Fruit fly (Drosophila melanogaster) whole organism, embryonic: ENCODE measurements around the gene CG32137.
A peak's percentile ranks its signal among the peaks of the same experiment; 100 is the strongest.

Source experiments
- BtbVII ChIP-seq: fragments of 200-800 bp; sonication (Bioruptor generic); optimal IDR thresholded peaks from 3 replicates; lab custom pipeline; 2017; ENCODE audit warnings: missing biosample characterization, mild to moderate bottlenecking, missing genetic modification characterization
- CG10321 ChIP-seq: fragments of 200-800 bp; sonication (Bioruptor generic); IDR thresholded peaks from 2 replicates; pipeline ENCODE4 v1.3.6; 2022; ENCODE audit warnings: missing biosample characterization, missing genetic modification characterization
- CG10654 ChIP-seq: fragments of 200-800 bp; sonication (Bioruptor generic); optimal IDR thresholded peaks from 2 replicates; lab custom pipeline; 2016; ENCODE audit warnings: missing biosample characterization, missing genetic modification characterization
- CG11504 ChIP-seq: fragments of 200-800 bp; sonication (Bioruptor generic); optimal IDR thresholded peaks from 3 replicates; lab custom pipeline; 2019; ENCODE audit warnings: missing biosample characterization, mild to moderate bottlenecking, missing genetic modification characterization, moderate library complexity
- CG11723 ChIP-seq: fragments of 200-800 bp; sonication (Bioruptor generic); optimal IDR thresholded peaks from 2 replicates; lab custom pipeline; 2017; ENCODE audit warnings: missing biosample characterization, mild to moderate bottlenecking, missing genetic modification characterization
- CG12299 ChIP-seq: fragments of 200-800 bp; sonication (Bioruptor generic); optimal IDR thresholded peaks from 2 replicates; lab custom pipeline; 2018; ENCODE audit warnings: missing biosample characterization, mild to moderate bottlenecking, missing genetic modification characterization
- CG17186 ChIP-seq: fragments of 200-800 bp; sonication (Bioruptor generic); optimal IDR thresholded peaks from 3 replicates; lab custom pipeline; 2017; ENCODE audit warnings: missing biosample characterization, missing genetic modification reagents, missing genetic modification characterization
- CG17829 ChIP-seq: fragments of 200-800 bp; optimal IDR thresholded peaks from 2 replicates; lab custom pipeline; 2019; ENCODE audit warnings: missing biosample characterization, mild to moderate bottlenecking, missing genetic modification characterization, moderate library complexity
- CG32532 ChIP-seq: fragments of 200-800 bp; sonication (Bioruptor generic); IDR thresholded peaks from 2 replicates; pipeline ENCODE4 v1.3.6; 2022; ENCODE audit warnings: missing biosample characterization, missing genetic modification characterization
- CG3847 ChIP-seq: fragments of 200-800 bp; sonication (Bioruptor generic); IDR thresholded peaks from 2 replicates; pipeline ENCODE4 v1.3.6; 2022; ENCODE audit warnings: missing biosample characterization, missing genetic modification characterization
- CG7556 ChIP-seq: fragments of 200-800 bp; sonication (Bioruptor generic); optimal IDR thresholded peaks from 2 replicates; lab custom pipeline; 2017; ENCODE audit warnings: missing biosample characterization, mild to moderate bottlenecking, missing genetic modification characterization
- CG8478 ChIP-seq: fragments of >200 bp; optimal IDR thresholded peaks from 2 replicates; lab custom pipeline; 2018
- CG8765 ChIP-seq: fragments of 200-800 bp; sonication (Bioruptor generic); IDR thresholded peaks from 2 replicates; pipeline ENCODE4 v1.3.6; 2022; ENCODE audit warnings: missing biosample characterization, missing genetic modification characterization
- CG9437 ChIP-seq: fragments of 200-800 bp; sonication (Bioruptor generic); optimal IDR thresholded peaks from 2 replicates; lab custom pipeline; 2018; ENCODE audit warnings: missing biosample characterization, mild to moderate bottlenecking, missing genetic modification characterization
- CrebB ChIP-seq: fragments of 200-800 bp; sonication (Bioruptor generic); optimal IDR thresholded peaks from 3 replicates; lab custom pipeline; 2018; ENCODE audit warnings: missing biosample characterization, mild to moderate bottlenecking, missing genetic modification characterization
- D19B ChIP-seq: fragments of 200-800 bp; sonication (Bioruptor generic); optimal IDR thresholded peaks from 2 replicates; lab custom pipeline; 2017; ENCODE audit warnings: missing biosample characterization, mild to moderate bottlenecking, missing genetic modification characterization
- Dad ChIP-seq: fragments of 200-800 bp; sonication (Bioruptor generic); optimal IDR thresholded peaks from 3 replicates; lab custom pipeline; 2016; ENCODE audit warnings: missing biosample characterization, missing genetic modification characterization
- Dip2 ChIP-seq: fragments of 200-800 bp; sonication (Bioruptor generic); IDR thresholded peaks from 2 replicates; pipeline ENCODE4 v1.3.6; 2022; ENCODE audit warnings: missing biosample characterization, missing genetic modification characterization
- Dll ChIP-seq: fragments of 200-800 bp; sonication (Bioruptor generic); IDR thresholded peaks from 4 replicates; pipeline ENCODE4 v1.3.6; 2022; ENCODE audit warnings: missing biosample characterization, missing genetic modification characterization; ENCODE audit not compliant: partially characterized antibody
- Dp ChIP-seq: fragments of 200-800 bp; sonication (Bioruptor generic); optimal IDR thresholded peaks from 2 replicates; lab custom pipeline; 2018; ENCODE audit warnings: missing biosample characterization, mild to moderate bottlenecking, missing genetic modification characterization, moderate library complexity
- HmgZ ChIP-seq: fragments of 200-800 bp; sonication (Bioruptor generic); optimal IDR thresholded peaks from 2 replicates; lab custom pipeline; 2018; ENCODE audit warnings: missing biosample characterization, mild to moderate bottlenecking, missing genetic modification characterization
- Mrtf ChIP-seq: fragments of 200-800 bp; sonication (Bioruptor generic); IDR thresholded peaks from 3 replicates; pipeline ENCODE4 v1.3.6; 2022; ENCODE audit warnings: missing biosample characterization, missing genetic modification characterization
- Nf-YC ChIP-seq: fragments of 200-800 bp; optimal IDR thresholded peaks from 3 replicates; lab custom pipeline; 2019; ENCODE audit warnings: missing biosample characterization, mild to moderate bottlenecking, missing genetic modification characterization, moderate library complexity
- NfI ChIP-seq: fragments of 200-800 bp; sonication (Bioruptor generic); optimal IDR thresholded peaks from 3 replicates; lab custom pipeline; 2018; ENCODE audit warnings: missing biosample characterization, mild to moderate bottlenecking, missing genetic modification characterization, moderate library complexity
- Sin3A ChIP-seq: fragments of >200 bp; optimal IDR thresholded peaks from 2 replicates; lab custom pipeline; 2018
- Six4 ChIP-seq: fragments of 200-800 bp; sonication (Bioruptor generic); optimal IDR thresholded peaks from 2 replicates; lab custom pipeline; 2016; ENCODE audit warnings: missing biosample characterization, missing genetic modification characterization
- abd-A ChIP-seq: fragments of 200-800 bp; sonication (Bioruptor generic); optimal IDR thresholded peaks from 3 replicates; lab custom pipeline; 2019; ENCODE audit warnings: missing biosample characterization, mild to moderate bottlenecking, missing genetic modification characterization, moderate library complexity
- amos ChIP-seq: fragments of 200-800 bp; sonication (Bioruptor generic); IDR thresholded peaks from 2 replicates; pipeline ENCODE4 v1.3.6; 2022; ENCODE audit warnings: missing biosample characterization, missing genetic modification characterization; ENCODE audit not compliant: partially characterized antibody
- cato ChIP-seq: fragments of 200-800 bp; sonication (Bioruptor generic); optimal IDR thresholded peaks from 2 replicates; lab custom pipeline; 2016; ENCODE audit warnings: missing biosample characterization, missing genetic modification characterization, borderline replicate concordance
- corto ChIP-seq: fragments of 200-800 bp; sonication (Bioruptor generic); optimal IDR thresholded peaks from 2 replicates; lab custom pipeline; 2016; ENCODE audit warnings: missing biosample characterization, mild to moderate bottlenecking, missing genetic modification characterization, moderate library complexity
- hb ChIP-seq: fragments of 200-800 bp; sonication (Bioruptor generic); IDR thresholded peaks from 3 replicates; pipeline ENCODE4 v1.3.6; 2022; ENCODE audit warnings: missing biosample characterization, missing genetic modification characterization; ENCODE audit not compliant: partially characterized antibody
- kni ChIP-seq: fragments of 200-800 bp; sonication (Bioruptor generic); optimal IDR thresholded peaks from 3 replicates; lab custom pipeline; 2017; ENCODE audit warnings: mild to moderate bottlenecking, missing biosample characterization, missing genetic modification reagents, missing genetic modification characterization
- lmd ChIP-seq: fragments of 200-800 bp; sonication (Bioruptor generic); IDR thresholded peaks from 2 replicates; pipeline ENCODE4 v1.3.6; 2022; ENCODE audit warnings: missing biosample characterization, missing genetic modification characterization
- nerfin-2 ChIP-seq: fragments of 200-800 bp; sonication (Bioruptor generic); IDR thresholded peaks from 2 replicates; pipeline ENCODE4 v1.3.6; 2022; ENCODE audit warnings: missing biosample characterization, missing genetic modification characterization; ENCODE audit not compliant: partially characterized antibody
- onecut ChIP-seq: fragments of 200-800 bp; sonication (Bioruptor generic); IDR thresholded peaks from 2 replicates; pipeline ENCODE4 v1.3.6; 2022; ENCODE audit warnings: missing biosample characterization, missing genetic modification characterization
- org-1 ChIP-seq: fragments of 200-800 bp; sonication (Bioruptor generic); optimal IDR thresholded peaks from 2 replicates; lab custom pipeline; 2017; ENCODE audit warnings: missing biosample characterization, missing genetic modification characterization
- pb ChIP-seq: fragments of 200-800 bp; sonication (Bioruptor generic); optimal IDR thresholded peaks from 3 replicates; lab custom pipeline; 2016; ENCODE audit warnings: missing biosample characterization, missing genetic modification characterization
- phol ChIP-seq: fragments of 200-800 bp; sonication (Bioruptor generic); optimal IDR thresholded peaks from 3 replicates; lab custom pipeline; 2018; ENCODE audit warnings: missing biosample characterization, mild to moderate bottlenecking, missing genetic modification characterization, moderate library complexity
- pum ChIP-seq: fragments of 200-800 bp; sonication (Bioruptor generic); optimal IDR thresholded peaks from 2 replicates; lab custom pipeline; 2016; ENCODE audit warnings: missing biosample characterization, missing genetic modification characterization
- pzg ChIP-seq: fragments of 200-800 bp; sonication (Bioruptor generic); optimal IDR thresholded peaks from 3 replicates; lab custom pipeline; 2018; ENCODE audit warnings: missing biosample characterization, mild to moderate bottlenecking, missing genetic modification characterization, moderate library complexity
- row ChIP-seq: fragments of 200-800 bp; sonication (Bioruptor generic); IDR thresholded peaks from 3 replicates; pipeline ENCODE4 v1.3.6; 2022; ENCODE audit warnings: missing biosample characterization, missing genetic modification characterization
- sc ChIP-seq, 3 experiments: fragments of >200 bp in 2 of 3; fragments of 200-800 bp in 1 of 3; sonication (Bioruptor generic) in 1 of 3; optimal IDR thresholded peaks; 2 replicates in 2 of 3; 3 replicates in 1 of 3; lab custom pipeline; 2017; ENCODE audit warnings: mild to moderate bottlenecking in 1 of 3, missing biosample characterization in 1 of 3, missing genetic modification characterization in 1 of 3, missing genetic modification reagents in 1 of 3
- seq ChIP-seq: fragments of 200-800 bp; sonication (Bioruptor generic); IDR thresholded peaks from 2 replicates; pipeline ENCODE4 v1.3.6; 2022; ENCODE audit warnings: missing biosample characterization, missing genetic modification characterization
- slou ChIP-seq: fragments of 200-800 bp; sonication (Bioruptor generic); optimal IDR thresholded peaks from 3 replicates; lab custom pipeline; 2016; ENCODE audit warnings: missing biosample characterization, missing genetic modification characterization
- sqz ChIP-seq: fragments of 200-800 bp; sonication (Bioruptor generic); optimal IDR thresholded peaks from 3 replicates; lab custom pipeline; 2018; ENCODE audit warnings: missing biosample characterization, mild to moderate bottlenecking, missing genetic modification characterization
- tin ChIP-seq: fragments of 200-800 bp; sonication (Bioruptor generic); optimal IDR thresholded peaks from 3 replicates; lab custom pipeline; 2016; ENCODE audit warnings: missing biosample characterization, missing genetic modification characterization
- tio ChIP-seq: fragments of 200-800 bp; sonication (Bioruptor generic); optimal IDR thresholded peaks from 2 replicates; lab custom pipeline; 2017; ENCODE audit warnings: missing biosample characterization, missing genetic modification characterization, inconsistent platforms
- ttk ChIP-seq: fragments of 200-800 bp; sonication (Bioruptor generic); IDR thresholded peaks from 2 replicates; pipeline ENCODE4 v2.1.2; 2022; ENCODE audit warnings: missing biosample characterization, missing genetic modification characterization
- usp ChIP-seq: fragments of >200 bp; optimal IDR thresholded peaks from 2 replicates; lab custom pipeline; 2017; ENCODE audit warnings: missing biosample characterization, missing genetic modification characterization

Gene CG32137

dm6 chr3L:14001658-14002523 lies 62.8 kb downstream of the CG32137 start, which contains the start of the genes Nprl3 and upSET (continued):
- TF ChIP-seq phol (tag; lab: Kevin White, UChicago): peak; percentile 52
- TF ChIP-seq CG32532: 0 out of 2 replicates have a peak, but pooled peaks have one; percentile 41
- TF ChIP-seq CG11504 (tag; lab: Kevin White, UChicago): peak; percentile 44
- peak; percentile 78 for TF ChIP-seq onecut (GFP tag; lab: Robert Waterston, UW)
- TF ChIP-seq Dp (GFP tag; lab: Kevin White, UChicago): peak; percentile 35
- TF ChIP-seq pzg (GFP tag; lab: Kevin White, UChicago): peak; percentile 85
- no peak for TF ChIP-seq org-1 (GFP tag; lab: Kevin White, UChicago)
- TF ChIP-seq row: peak; percentile 54
- no peak for TF ChIP-seq Mrtf
- TF ChIP-seq CG11723 (GFP tag; lab: Kevin White, UChicago): no peak
- TF ChIP-seq HmgZ: peak; percentile 20
- TF ChIP-seq ttk: no peak
- peak; percentile 70 for TF ChIP-seq CG8478
- TF ChIP-seq Dll (GFP tag; lab: Robert Waterston, UW): peak; percentile 90
- TF ChIP-seq nerfin-2 (GFP tag; lab: Robert Waterston, UW): peak; percentile 60
- no peak for TF ChIP-seq CG7556 (GFP tag; lab: Kevin White, UChicago)
- TF ChIP-seq seq: no peak
- no peak for TF ChIP-seq tin (GFP tag; lab: Kevin White, UChicago)
- no peak for TF ChIP-seq corto (GFP tag; lab: Kevin White, UChicago)
- no peak for TF ChIP-seq pum (GFP tag; lab: Kevin White, UChicago)
- TF ChIP-seq amos (GFP tag; lab: Robert Waterston, UW): peak; percentile 95
- peak; percentile 52 for TF ChIP-seq Sin3A (lab: Kevin White, UChicago)
- TF ChIP-seq CG12299 (tag; lab: Kevin White, UChicago): peak; percentile 11
- no peak for TF ChIP-seq CG9437 (GFP tag; lab: Kevin White, UChicago)
- no peak for TF ChIP-seq sc (optimal IDR thresholded peaks at IDR 0.05; lab: Kevin White, UChicago)
- no peak for TF ChIP-seq sc (GFP tag; optimal IDR thresholded peaks at IDR 0.05; lab: Kevin White, UChicago)
- peak; percentile 46 for TF ChIP-seq CG17829 (tag; lab: Kevin White, UChicago)
- TF ChIP-seq sqz (GFP tag; lab: Kevin White, UChicago): peak; percentile 38
- no peak for TF ChIP-seq abd-A
- TF ChIP-seq NfI (GFP tag; lab: Kevin White, UChicago): peak; percentile 8
- peak; percentile 44; the same call in 1 of the 2 replicates for TF ChIP-seq CG3847 (GFP tag; lab: Robert Waterston, UW)
- no peak for TF ChIP-seq CG17186 (GFP tag; lab: Kevin White, UChicago)
- no peak for TF ChIP-seq CrebB (tag; lab: Kevin White, UChicago)
- TF ChIP-seq Dip2 (GFP tag; lab: Robert Waterston, UW): no peak
- TF ChIP-seq CG10654 (GFP tag; lab: Kevin White, UChicago): no peak
- no peak for TF ChIP-seq lmd
- TF ChIP-seq D19B (GFP tag; lab: Kevin White, UChicago): no peak
- no peak for TF ChIP-seq cato (GFP tag; lab: Kevin White, UChicago)
- TF ChIP-seq Nf-YC (tag; lab: Kevin White, UChicago): peak; percentile 60
- TF ChIP-seq tio: no peak
- peak; percentile 83 for TF ChIP-seq hb (GFP tag; lab: Robert Waterston, UW)
- no peak for TF ChIP-seq kni
- TF ChIP-seq Six4 (GFP tag; lab: Kevin White, UChicago): no peak
- no peak for TF ChIP-seq CG8765 (GFP tag; lab: Robert Waterston, UW)
- peak; percentile 90 for TF ChIP-seq CG10321 (GFP tag; lab: Robert Waterston, UW)
- no peak for TF ChIP-seq slou (GFP tag; lab: Kevin White, UChicago)
- TF ChIP-seq pb: no peak
- TF ChIP-seq Dad (GFP tag; lab: Kevin White, UChicago): no peak
- no peak for TF ChIP-seq usp (GFP tag; lab: Kevin White, UChicago)
- no peak for TF ChIP-seq BtbVII (GFP tag; lab: Kevin White, UChicago)
